Fruit fly (Drosophila melanogaster) Kc167 (cell line): Measurements from ENCODE around the gene CG12708.

Experiments used
- Myc ChIP-seq: fragments of >200 bp; optimal IDR thresholded peaks from 2 replicates; lab custom pipeline; 2017; ENCODE audit warnings: missing external identifiers
- insv ChIP-seq: fragments of >200 bp; optimal IDR thresholded peaks from 3 replicates; lab custom pipeline; 2018; ENCODE audit warnings: missing external identifiers
- psq ChIP-seq: fragments of >200 bp; optimal IDR thresholded peaks from 2 replicates; lab custom pipeline; 2017; ENCODE audit warnings: missing external identifiers
- ttk ChIP-seq: sonication (Bioruptor generic); optimal IDR thresholded peaks from 2 replicates; lab custom pipeline; 2017; ENCODE audit warnings: missing external identifiers

dm6 chrX:15626279-15626678, 49.0 kb upstream of the CG12708 start:
- TF ChIP-seq psq (lab: Kevin White, UChicago) = no peak
- TF ChIP-seq ttk = no peak
- no peak for TF ChIP-seq Myc (lab: Kevin White, UChicago)
- TF ChIP-seq insv (lab: Kevin White, UChicago) = no peak
